Fruit fly (Drosophila melanogaster) whole organism, embryonic: ENCODE results near the gene stumps.

ENCODE experiments used
- CG11456 ChIP-seq: fragments of 200-800 bp; sonication (Bioruptor generic); IDR thresholded peaks from 3 replicates; pipeline ENCODE4 v1.3.6; 2022; ENCODE audit warnings: missing biosample characterization, missing genetic modification characterization
- CG11560 ChIP-seq: fragments of 200-800 bp; sonication (Bioruptor generic); IDR thresholded peaks from 3 replicates; pipeline ENCODE4 v1.3.6; 2022; ENCODE audit warnings: missing biosample characterization, missing genetic modification characterization
- CG12236 ChIP-seq: fragments of 200-800 bp; sonication (Bioruptor generic); optimal IDR thresholded peaks from 2 replicates; lab custom pipeline; 2016; ENCODE audit warnings: missing biosample characterization, missing genetic modification characterization
- CG12659 ChIP-seq: fragments of 200-800 bp; sonication (Bioruptor generic); optimal IDR thresholded peaks from 3 replicates; lab custom pipeline; 2017; ENCODE audit warnings: mild to moderate bottlenecking, missing biosample characterization, missing genetic modification reagents, missing genetic modification characterization
- CG13296 ChIP-seq: fragments of 200-800 bp; sonication (Bioruptor generic); optimal IDR thresholded peaks from 3 replicates; lab custom pipeline; 2018; ENCODE audit warnings: missing biosample characterization, mild to moderate bottlenecking, missing genetic modification characterization
- CG13894 ChIP-seq: fragments of 200-800 bp; sonication (Bioruptor generic); optimal IDR thresholded peaks from 3 replicates; lab custom pipeline; 2018; ENCODE audit warnings: missing biosample characterization, mild to moderate bottlenecking, missing genetic modification characterization, moderate library complexity
- CG1603 ChIP-seq: fragments of 200-800 bp; sonication (Bioruptor generic); optimal IDR thresholded peaks from 2 replicates; lab custom pipeline; 2019; ENCODE audit warnings: missing biosample characterization, mild to moderate bottlenecking, missing genetic modification characterization, moderate library complexity
- CG1792 ChIP-seq: fragments of 200-800 bp; sonication (Bioruptor generic); optimal IDR thresholded peaks from 2 replicates; lab custom pipeline; 2016; ENCODE audit warnings: missing biosample characterization, missing genetic modification characterization
- CG18262 ChIP-seq: fragments of 200-800 bp; optimal IDR thresholded peaks from 3 replicates; lab custom pipeline; 2019; ENCODE audit warnings: missing biosample characterization, mild to moderate bottlenecking, missing genetic modification characterization, moderate library complexity
- CG18476 ChIP-seq: fragments of 200-800 bp; sonication (Bioruptor generic); optimal IDR thresholded peaks from 2 replicates; lab custom pipeline; 2016; ENCODE audit warnings: missing biosample characterization, mild to moderate bottlenecking, missing genetic modification characterization
- CG30020 ChIP-seq: fragments of 200-800 bp; optimal IDR thresholded peaks from 2 replicates; lab custom pipeline; 2019; ENCODE audit warnings: missing biosample characterization, mild to moderate bottlenecking, missing genetic modification characterization, moderate library complexity
- CG3163 ChIP-seq: fragments of 200-800 bp; sonication (Bioruptor generic); optimal IDR thresholded peaks from 3 replicates; lab custom pipeline; 2016; ENCODE audit warnings: missing biosample characterization, missing genetic modification characterization
- CG32772 ChIP-seq: fragments of 200-800 bp; sonication (Bioruptor generic); IDR thresholded peaks from 2 replicates; pipeline ENCODE4 v1.3.6; 2022; ENCODE audit warnings: missing biosample characterization, missing genetic modification characterization
- CG3407 ChIP-seq: fragments of 200-800 bp; sonication (Bioruptor generic); optimal IDR thresholded peaks from 2 replicates; lab custom pipeline; 2018; ENCODE audit warnings: missing biosample characterization, mild to moderate bottlenecking, missing genetic modification characterization
- CG43689 ChIP-seq: fragments of 200-800 bp; sonication (Bioruptor generic); IDR thresholded peaks from 2 replicates; pipeline ENCODE4 v1.3.6; 2022; ENCODE audit warnings: missing biosample characterization, missing genetic modification characterization
- CG4404 ChIP-seq: fragments of 200-800 bp; sonication (Bioruptor generic); IDR thresholded peaks from 2 replicates; pipeline ENCODE4 v1.3.6; 2022; ENCODE audit warnings: missing biosample characterization, missing genetic modification characterization
- CG6254 ChIP-seq: fragments of 200-800 bp; sonication (Bioruptor generic); optimal IDR thresholded peaks from 3 replicates; lab custom pipeline; 2017; ENCODE audit warnings: mild to moderate bottlenecking, missing biosample characterization, missing genetic modification reagents, missing genetic modification characterization
- CG6813 ChIP-seq: fragments of 200-800 bp; sonication (Bioruptor generic); optimal IDR thresholded peaks from 2 replicates; lab custom pipeline; 2017; ENCODE audit warnings: missing biosample characterization, missing genetic modification characterization, mild to moderate bottlenecking, moderate library complexity, missing genetic modification reagents
- CG7928 ChIP-seq: fragments of 200-800 bp; sonication (Bioruptor generic); optimal IDR thresholded peaks from 2 replicates; lab custom pipeline; 2017; ENCODE audit warnings: missing biosample characterization, mild to moderate bottlenecking, missing genetic modification characterization
- CG8944 ChIP-seq: fragments of 200-800 bp; sonication (Bioruptor generic); optimal IDR thresholded peaks from 3 replicates; lab custom pipeline; 2016; ENCODE audit warnings: missing biosample characterization, missing genetic modification characterization
- D ChIP-seq, 2 experiments: fragments of 200-800 bp in 1 of 2; fragments of >200 bp in 1 of 2; sonication (Bioruptor generic) in 1 of 2; optimal IDR thresholded peaks; 2 replicates in 1 of 2; 3 replicates in 1 of 2; lab custom pipeline; 2017; ENCODE audit warnings: mild to moderate bottlenecking in 1 of 2, missing biosample characterization in 1 of 2, missing genetic modification characterization in 1 of 2, missing genetic modification reagents in 1 of 2
- Dad ChIP-seq: fragments of 200-800 bp; sonication (Bioruptor generic); optimal IDR thresholded peaks from 3 replicates; lab custom pipeline; 2016; ENCODE audit warnings: missing biosample characterization, missing genetic modification characterization
- Deaf1 ChIP-seq: fragments of 200-800 bp; optimal IDR thresholded peaks from 3 replicates; lab custom pipeline; 2019; ENCODE audit warnings: missing biosample characterization, mild to moderate bottlenecking, missing genetic modification characterization, moderate library complexity
- Dip3 ChIP-seq: fragments of 200-800 bp; sonication (Bioruptor generic); optimal IDR thresholded peaks from 3 replicates; lab custom pipeline; 2016; ENCODE audit warnings: missing biosample characterization, missing genetic modification characterization
- Eip74EF ChIP-seq, 2 experiments: fragments of 200-800 bp in 1 of 2; fragments of >200 bp in 1 of 2; sonication (Bioruptor generic) in 1 of 2; optimal IDR thresholded peaks; 2 replicates each; lab custom pipeline; 2017 to 2019; ENCODE audit warnings: missing biosample characterization in 2 of 2, missing genetic modification characterization in 2 of 2, mild to moderate bottlenecking in 1 of 2, moderate library complexity in 1 of 2
- Hand ChIP-seq: fragments of 200-800 bp; sonication (Bioruptor generic); optimal IDR thresholded peaks from 2 replicates; lab custom pipeline; 2017; ENCODE audit warnings: mild to moderate bottlenecking, missing biosample characterization, missing genetic modification reagents, missing genetic modification characterization
- HmgD ChIP-seq: fragments of 200-800 bp; sonication (Bioruptor generic); optimal IDR thresholded peaks from 3 replicates; lab custom pipeline; 2016; ENCODE audit warnings: missing biosample characterization, missing genetic modification characterization
- Optix ChIP-seq: fragments of 200-800 bp; sonication (Bioruptor generic); IDR thresholded peaks from 3 replicates; pipeline ENCODE4 v1.3.6; 2022; ENCODE audit warnings: missing biosample characterization, missing genetic modification characterization
- Side ChIP-seq: fragments of 200-800 bp; sonication (Bioruptor generic); optimal IDR thresholded peaks from 2 replicates; lab custom pipeline; 2016; ENCODE audit warnings: missing biosample characterization, missing genetic modification characterization
- Sry-δ ChIP-seq: fragments of 200-800 bp; sonication (Bioruptor generic); optimal IDR thresholded peaks from 2 replicates; lab custom pipeline; 2016; ENCODE audit warnings: missing biosample characterization, missing genetic modification characterization
- bbx ChIP-seq: fragments of 200-800 bp; sonication (Bioruptor generic); IDR thresholded peaks from 2 replicates; pipeline ENCODE4 v1.3.6; 2022; ENCODE audit warnings: missing biosample characterization, missing genetic modification characterization; ENCODE audit not compliant: partially characterized antibody
- chm ChIP-seq: fragments of 200-800 bp; sonication (Bioruptor generic); IDR thresholded peaks from 2 replicates; pipeline ENCODE4 v1.3.6; 2022; ENCODE audit warnings: missing biosample characterization, missing genetic modification characterization
- exex ChIP-seq: fragments of 200-800 bp; sonication (Bioruptor generic); optimal IDR thresholded peaks from 4 replicates; lab custom pipeline; 2018; ENCODE audit warnings: missing biosample characterization, mild to moderate bottlenecking, missing genetic modification characterization, moderate library complexity
- ftz-f1 ChIP-seq: fragments of 200-800 bp; sonication (Bioruptor generic); optimal IDR thresholded peaks from 2 replicates; lab custom pipeline; 2016; ENCODE audit warnings: missing biosample characterization, missing genetic modification characterization
- gsb ChIP-seq: fragments of 200-800 bp; sonication (Bioruptor generic); IDR thresholded peaks from 2 replicates; pipeline ENCODE4 v1.3.6; 2022; ENCODE audit warnings: missing biosample characterization, missing genetic modification characterization
- lab ChIP-seq: fragments of 200-800 bp; sonication (Bioruptor generic); optimal IDR thresholded peaks from 3 replicates; lab custom pipeline; 2017; ENCODE audit warnings: missing biosample characterization, missing genetic modification characterization, mild to moderate bottlenecking, moderate library complexity, missing genetic modification reagents
- peb ChIP-seq: fragments of 200-800 bp; sonication (Bioruptor generic); IDR thresholded peaks from 2 replicates; pipeline ENCODE4 v1.3.6; 2022; ENCODE audit warnings: missing biosample characterization, missing genetic modification characterization
- pita ChIP-seq: fragments of 200-800 bp; sonication (Bioruptor generic); optimal IDR thresholded peaks from 2 replicates; lab custom pipeline; 2017; ENCODE audit warnings: missing biosample characterization, mild to moderate bottlenecking, missing genetic modification characterization
- psq ChIP-seq: fragments of 200-800 bp; sonication (Bioruptor generic); optimal IDR thresholded peaks from 2 replicates; lab custom pipeline; 2017; ENCODE audit warnings: missing biosample characterization, missing genetic modification characterization
- sd ChIP-seq: fragments of 200-800 bp; sonication (Bioruptor generic); optimal IDR thresholded peaks from 3 replicates; lab custom pipeline; 2018; ENCODE audit warnings: missing biosample characterization, mild to moderate bottlenecking, missing genetic modification characterization, moderate library complexity
- sisA ChIP-seq: fragments of 200-800 bp; sonication (Bioruptor generic); IDR thresholded peaks from 2 replicates; pipeline ENCODE4 v1.3.6; 2022; ENCODE audit warnings: missing biosample characterization, missing genetic modification characterization
- slou ChIP-seq: fragments of 200-800 bp; sonication (Bioruptor generic); optimal IDR thresholded peaks from 3 replicates; lab custom pipeline; 2016; ENCODE audit warnings: missing biosample characterization, missing genetic modification characterization
- sr ChIP-seq: fragments of 200-800 bp; sonication (Bioruptor generic); IDR thresholded peaks from 3 replicates; pipeline ENCODE4 v1.3.6; 2022; ENCODE audit warnings: missing biosample characterization, missing genetic modification characterization
- stwl ChIP-seq: fragments of 200-800 bp; sonication (Bioruptor generic); optimal IDR thresholded peaks from 3 replicates; lab custom pipeline; 2018; ENCODE audit warnings: missing biosample characterization, mild to moderate bottlenecking, missing genetic modification characterization, moderate library complexity
- tll ChIP-seq, 2 experiments: fragments of 200-800 bp in 1 of 2; fragments of >200 bp in 1 of 2; sonication (Bioruptor generic) in 1 of 2; optimal IDR thresholded peaks; 2 replicates each; lab custom pipeline; 2017 to 2019; ENCODE audit warnings: missing biosample characterization in 2 of 2, missing genetic modification characterization in 2 of 2, mild to moderate bottlenecking in 1 of 2, moderate library complexity in 1 of 2
- tna ChIP-seq: fragments of 200-800 bp; sonication (Bioruptor generic); IDR thresholded peaks from 2 replicates; pipeline ENCODE4 v1.3.6; 2022; ENCODE audit warnings: missing biosample characterization, missing genetic modification characterization; ENCODE audit not compliant: partially characterized antibody
- ttk ChIP-seq: fragments of 200-800 bp; sonication (Bioruptor generic); IDR thresholded peaks from 2 replicates; pipeline ENCODE4 v2.1.2; 2022; ENCODE audit warnings: missing biosample characterization, missing genetic modification characterization
- unpg ChIP-seq: fragments of 200-800 bp; sonication (Bioruptor generic); optimal IDR thresholded peaks from 3 replicates; lab custom pipeline; 2018; ENCODE audit warnings: missing biosample characterization, mild to moderate bottlenecking, missing genetic modification characterization, moderate library complexity
- wdn ChIP-seq: fragments of 200-800 bp; sonication (Bioruptor generic); IDR thresholded peaks from 2 replicates; pipeline ENCODE4 v1.3.6; 2022; ENCODE audit warnings: missing biosample characterization, missing genetic modification characterization

The stumps gene

dm6 chr3R:14558383-14558883 lies 18.6 kb upstream of the stumps start (continued):
- peak; percentile 85 for TF ChIP-seq CG6254 (GFP tag; lab: Kevin White, UChicago)
- no peak for TF ChIP-seq pita
- TF ChIP-seq tll (GFP tag; optimal IDR thresholded peaks at IDR 0.05; lab: Kevin White, UChicago): no peak
- TF ChIP-seq CG3407: peak; percentile 83
- peak; percentile 73 for TF ChIP-seq CG7928
- peak; percentile 91 for TF ChIP-seq CG18262 (tag; lab: Kevin White, UChicago)
- peak; percentile 86 for TF ChIP-seq CG6813 (GFP tag; lab: Kevin White, UChicago)
- TF ChIP-seq Side (GFP tag; lab: Kevin White, UChicago): peak; percentile 89
- peak; percentile 63 for TF ChIP-seq psq (GFP tag; lab: Kevin White, UChicago)
- peak; percentile 95 for TF ChIP-seq CG12659
- peak; percentile 93 for TF ChIP-seq unpg (GFP tag; lab: Kevin White, UChicago)
- peak; percentile 83 for TF ChIP-seq CG1792 (GFP tag; lab: Kevin White, UChicago)
- TF ChIP-seq exex (tag; lab: Kevin White, UChicago): peak; percentile 75
- TF ChIP-seq CG13296 (GFP tag; lab: Kevin White, UChicago): peak; percentile 95
- no peak; the same call in 2 of the 3 replicates for TF ChIP-seq Optix (GFP tag; lab: Robert Waterston, UW)
- peak; percentile 80 for TF ChIP-seq wdn
- TF ChIP-seq CG11456 (GFP tag; lab: Robert Waterston, UW): peak; percentile 83
- peak; percentile 57 for TF ChIP-seq Sry-δ
- peak; percentile 71 for TF ChIP-seq CG32772 (GFP tag; lab: Robert Waterston, UW)
- TF ChIP-seq HmgD (GFP tag; lab: Kevin White, UChicago): peak; percentile 64
- TF ChIP-seq CG1603: peak; percentile 69
- peak; percentile 89 for TF ChIP-seq CG3163 (GFP tag; lab: Kevin White, UChicago)
- peak; percentile 89 for TF ChIP-seq CG13894
- peak; percentile 76 for TF ChIP-seq CG8944 (GFP tag; lab: Kevin White, UChicago)
- TF ChIP-seq CG18476 (GFP tag; lab: Kevin White, UChicago): peak; percentile 89
- peak; percentile 77 for TF ChIP-seq slou (GFP tag; lab: Kevin White, UChicago)
- peak; percentile 93 for TF ChIP-seq ftz-f1 (GFP tag; lab: Kevin White, UChicago)
- TF ChIP-seq Dip3 (GFP tag; lab: Kevin White, UChicago): peak; percentile 83
- TF ChIP-seq Deaf1 (tag; lab: Kevin White, UChicago): peak; percentile 73
- TF ChIP-seq sd (tag; lab: Kevin White, UChicago): no peak
- TF ChIP-seq lab (GFP tag; lab: Kevin White, UChicago): peak; percentile 96
- peak; percentile 87 for TF ChIP-seq Dad
- peak; percentile 82 for TF ChIP-seq CG12236 (GFP tag; lab: Kevin White, UChicago)
- no peak for TF ChIP-seq chm (GFP tag; lab: Robert Waterston, UW)
- no peak for TF ChIP-seq bbx (GFP tag; lab: Robert Waterston, UW)
- peak; percentile 65 for TF ChIP-seq gsb (GFP tag; lab: Robert Waterston, UW)
- TF ChIP-seq tna (GFP tag; lab: Robert Waterston, UW): peak; percentile 36; the same call in 1 of the 2 replicates
- TF ChIP-seq sisA (GFP tag; lab: Robert Waterston, UW): peak; percentile 88
- TF ChIP-seq CG30020 (tag; lab: Kevin White, UChicago): peak; percentile 48
- peak in 1 of 2 experiments; percentile 96 for TF ChIP-seq Eip74EF (GFP tag; optimal IDR thresholded peaks at IDR 0.05; lab: Kevin White, UChicago)
- TF ChIP-seq ttk (GFP tag; lab: Robert Waterston, UW): peak; percentile 85; the same call in 1 of the 2 replicates
- peak; percentile 57; the same call in 1 of the 2 replicates for TF ChIP-seq CG43689
- TF ChIP-seq peb (GFP tag; lab: Robert Waterston, UW): peak; percentile 73; the same call in 1 of the 2 replicates
- TF ChIP-seq stwl (tag; lab: Kevin White, UChicago): no peak
- no peak; the same call in 2 of the 3 replicates for TF ChIP-seq sr (GFP tag; lab: Robert Waterston, UW)
- peak; percentile 70 for TF ChIP-seq CG4404
- TF ChIP-seq Hand (GFP tag; lab: Kevin White, UChicago): peak; percentile 91
- peak; percentile 74 for TF ChIP-seq CG11560
- TF ChIP-seq D (optimal IDR thresholded peaks at IDR 0.05; lab: Kevin White, UChicago): no peak
- peak; percentile 89 for TF ChIP-seq D (GFP tag; optimal IDR thresholded peaks at IDR 0.05; lab: Kevin White, UChicago)
